Fruit fly (Drosophila melanogaster): ENCODE data around the gene Fum1.

dm6 chrX:6633659-6634058, 44.6 kb upstream of the Fum1 start, which contains the start of gene CG14443:
- no peak for TF ChIP-seq CG32121 (GFP tag; IDR thresholded peaks at IDR 0.05)
- no peak for TF ChIP-seq CG13204 (GFP tag; optimal IDR thresholded peaks at IDR 0.05)

All from whole organism, pupa.